Fruit fly (Drosophila melanogaster): ENCODE results near the gene Mtch.

Gene Mtch

DNA sequence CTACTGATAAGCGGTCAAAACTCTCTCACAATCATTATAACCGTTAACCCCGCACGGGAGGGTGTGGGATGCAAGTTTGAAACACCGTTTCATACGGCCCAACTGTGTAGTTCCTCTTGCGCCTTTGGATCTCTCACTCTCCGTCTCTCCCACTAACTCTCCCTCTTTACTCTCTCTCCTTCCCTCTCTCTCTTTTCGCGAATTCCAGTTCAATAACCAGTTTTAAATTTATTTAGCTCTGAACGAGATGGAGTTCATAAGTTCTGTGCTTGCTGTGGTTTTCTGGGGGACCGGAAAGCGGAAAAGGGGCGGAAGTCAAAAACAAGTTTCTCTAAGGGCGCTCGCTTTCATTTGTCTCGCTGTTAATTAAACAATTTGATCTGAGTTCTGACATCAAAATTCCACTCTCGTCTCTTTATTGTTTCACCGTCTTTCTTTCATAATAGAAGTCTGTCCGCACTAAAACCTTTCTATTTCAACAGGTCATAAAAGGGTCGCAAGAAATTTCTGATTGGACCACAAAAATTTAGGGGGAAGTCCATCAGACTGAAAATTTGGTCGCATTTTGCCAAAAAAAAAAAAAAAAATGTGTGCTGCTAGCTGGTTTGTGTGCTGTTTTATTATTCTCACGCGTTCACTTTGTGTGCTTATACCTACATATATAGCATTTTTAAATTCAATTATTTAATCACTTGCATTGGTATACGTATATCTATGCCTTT, 43.4 kb upstream of the Mtch start:
- TF ChIP-seq rn (GFP tag; IDR thresholded peaks at IDR 0.05), result no peak
- TF ChIP-seq Snoo (tag; optimal IDR thresholded peaks at IDR 0.05), result no peak
- TF ChIP-seq EcR (GFP tag; optimal IDR thresholded peaks at IDR 0.05), result peak; percentile 95
- TF ChIP-seq CG32121 (GFP tag; IDR thresholded peaks at IDR 0.05), result no peak
- 0 out of 3 replicates have a peak, but pooled peaks have one; percentile 34 for TF ChIP-seq CG4496 (GFP tag; IDR thresholded peaks at IDR 0.05)
- peak; percentile 15; the same call in 1 of the 2 replicates for TF ChIP-seq CG12605 (GFP tag; IDR thresholded peaks at IDR 0.05)
- TF ChIP-seq Ets98B (GFP tag; IDR thresholded peaks at IDR 0.05), result peak; percentile 21; the same call in 1 of the 2 replicates
- no peak for TF ChIP-seq CG8301 (tag; optimal IDR thresholded peaks at IDR 0.05)
- TF ChIP-seq Pif1B (GFP tag; optimal IDR thresholded peaks at IDR 0.05), result peak; percentile 8
- no peak for TF ChIP-seq CG13204 (GFP tag; optimal IDR thresholded peaks at IDR 0.05)

dm6 chr3L:145998-146576, 38.3 kb upstream of the Mtch start, which contains the start of gene CG6845:
TSS of gene CG6845 (plus strand) at chr3L:146433.
- TF ChIP-seq CG17806 (tag; optimal IDR thresholded peaks at IDR 0.05), result no peak
- no peak for TF ChIP-seq Snoo (tag; optimal IDR thresholded peaks at IDR 0.05)
- no peak for TF ChIP-seq CG34367 (tag; optimal IDR thresholded peaks at IDR 0.05)
- no peak for TF ChIP-seq EcR (GFP tag; optimal IDR thresholded peaks at IDR 0.05)
- TF ChIP-seq CG13204 (GFP tag; optimal IDR thresholded peaks at IDR 0.05), result no peak
- TF ChIP-seq D1 (tag; optimal IDR thresholded peaks at IDR 0.05), result peak; percentile 8
- TF ChIP-seq CG14655 (GFP tag; optimal IDR thresholded peaks at IDR 0.05), result no peak
- TF ChIP-seq Pif1B (GFP tag; optimal IDR thresholded peaks at IDR 0.05), result no peak

DNA sequence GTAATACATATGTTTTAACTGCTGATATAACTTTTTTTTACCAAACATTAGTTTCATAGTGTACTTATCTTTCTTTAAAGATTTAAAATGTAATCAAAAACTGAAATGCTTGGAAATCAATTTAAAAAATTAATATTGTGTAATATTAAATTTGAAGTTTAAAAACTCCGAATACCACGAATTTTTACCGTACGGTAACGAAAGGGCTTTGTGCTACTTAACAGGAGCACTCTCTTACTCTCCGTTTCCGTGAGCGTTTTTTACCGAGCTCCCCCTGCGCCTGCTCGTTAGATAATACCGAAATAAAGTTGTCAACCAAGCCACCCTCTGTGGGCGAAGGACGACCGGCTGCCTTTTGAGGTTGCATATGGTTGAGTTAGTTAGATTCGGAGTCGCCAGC, 31.9 kb upstream of the Mtch start, which contains the start of the genes Dic61B and p130CAS:
TSS of gene Dic61B (minus strand) at position 101 of the 400 bp plus-strand sequence.
TSS of gene p130CAS (plus strand) at position 396 of the 400 bp plus-strand sequence.
- TF ChIP-seq CG32121 (GFP tag; IDR thresholded peaks at IDR 0.05) (no peak), CG13204 (GFP tag; optimal IDR thresholded peaks at IDR 0.05) (no peak), CG9948 (tag; optimal IDR thresholded peaks at IDR 0.05) (no peak), CG34367 (tag; optimal IDR thresholded peaks at IDR 0.05) (no peak), rn (GFP tag; IDR thresholded peaks at IDR 0.05) (no peak), CG4496 (GFP tag; IDR thresholded peaks at IDR 0.05) (no peak)

- no peak for TF ChIP-seq CG8301 (tag; optimal IDR thresholded peaks at IDR 0.05)
- TF ChIP-seq CG12605 (GFP tag; IDR thresholded peaks at IDR 0.05), result no peak
- TF ChIP-seq CG4496 (GFP tag; IDR thresholded peaks at IDR 0.05), result no peak
- no peak for TF ChIP-seq Pif1B (GFP tag; optimal IDR thresholded peaks at IDR 0.05)
- TF ChIP-seq CG9948 (tag; optimal IDR thresholded peaks at IDR 0.05), result no peak
- TF ChIP-seq rn (GFP tag; IDR thresholded peaks at IDR 0.05), result no peak
- TF ChIP-seq CG8159 (tag; optimal IDR thresholded peaks at IDR 0.05), result no peak
- TF ChIP-seq Ets98B (GFP tag; IDR thresholded peaks at IDR 0.05), result no peak
- TF ChIP-seq gl (tag; optimal IDR thresholded peaks at IDR 0.05), result no peak
These were observed 30.8 kb upstream of the Mtch start for dm6 chr3L:153670-154069.

- TF ChIP-seq Pif1A (GFP tag; optimal IDR thresholded peaks at IDR 0.05) (peak; percentile 18), EcR (GFP tag; optimal IDR thresholded peaks at IDR 0.05) (no peak), CG14655 (GFP tag; optimal IDR thresholded peaks at IDR 0.05) (no peak), Ets98B (GFP tag; IDR thresholded peaks at IDR 0.05) (no peak), CG10348 (GFP tag; IDR thresholded peaks at IDR 0.05) (no peak), CG32121 (GFP tag; IDR thresholded peaks at IDR 0.05) (no peak), CG12605 (GFP tag; IDR thresholded peaks at IDR 0.05) (no peak), D1 (tag; optimal IDR thresholded peaks at IDR 0.05) (no peak), CG13204 (GFP tag; optimal IDR thresholded peaks at IDR 0.05) (no peak), CG8159 (tag; optimal IDR thresholded peaks at IDR 0.05) (no peak), Snoo (tag; optimal IDR thresholded peaks at IDR 0.05) (no peak), CG9948 (tag; optimal IDR thresholded peaks at IDR 0.05) (no peak), gl (tag; optimal IDR thresholded peaks at IDR 0.05) (no peak), fd96Ca (GFP tag; IDR thresholded peaks at IDR 0.05) (no peak), CG4496 (GFP tag; IDR thresholded peaks at IDR 0.05) (no peak), Pif1B (GFP tag; optimal IDR thresholded peaks at IDR 0.05) (peak; percentile 13)
These were observed 27.7 kb upstream of the Mtch start for dm6 chr3L:156591-157303.

- TF ChIP-seq EcR (GFP tag; optimal IDR thresholded peaks at IDR 0.05), result no peak
- TF ChIP-seq rn (GFP tag; IDR thresholded peaks at IDR 0.05), result no peak
- TF ChIP-seq CG9948 (tag; optimal IDR thresholded peaks at IDR 0.05), result no peak
- TF ChIP-seq CG14655 (GFP tag; optimal IDR thresholded peaks at IDR 0.05), result no peak
- no peak for TF ChIP-seq CG15710 (tag; optimal IDR thresholded peaks at IDR 0.05)
- TF ChIP-seq CG4496 (GFP tag; IDR thresholded peaks at IDR 0.05), result no peak
- no peak for TF ChIP-seq D1 (tag; optimal IDR thresholded peaks at IDR 0.05)
- TF ChIP-seq Pif1B (GFP tag; optimal IDR thresholded peaks at IDR 0.05), result no peak
- TF ChIP-seq Ets98B (GFP tag; IDR thresholded peaks at IDR 0.05), result no peak
- no peak for TF ChIP-seq CG8159 (tag; optimal IDR thresholded peaks at IDR 0.05)
- no peak for TF ChIP-seq CG17806 (tag; optimal IDR thresholded peaks at IDR 0.05)
- no peak for TF ChIP-seq Pif1A (GFP tag; optimal IDR thresholded peaks at IDR 0.05)
- TF ChIP-seq fd96Ca (GFP tag; IDR thresholded peaks at IDR 0.05), result no peak
These were observed 26.7 kb upstream of the Mtch start for dm6 chr3L:157674-158179.

Data from whole organism, pupa.